Fruit fly (Drosophila melanogaster) whole organism: ENCODE results near the gene CG8813.

Experiments
- EcR ChIP-seq, 2 experiments: fragments of >200 bp; optimal IDR thresholded peaks; 2 replicates each; lab custom pipeline; 2017; ENCODE audit warnings: missing biosample characterization in 2 of 2, missing genetic modification characterization in 2 of 2, missing genetic modification reagents in 2 of 2
- usp ChIP-seq: fragments of >200 bp; optimal IDR thresholded peaks from 2 replicates; lab custom pipeline; 2017; ENCODE audit warnings: missing biosample characterization, missing genetic modification characterization, mixed read lengths

dm6 chr2L:2909495-2909894, 40.0 kb downstream of the CG8813 start:
- TF ChIP-seq EcR (GFP tag; optimal IDR thresholded peaks at IDR 0.05; lab: Kevin White, UChicago) (no peak), usp (GFP tag; lab: Kevin White, UChicago) (no peak)
